Worm (Caenorhabditis elegans): ENCODE results near the gene nas-31.

The nas-31 gene

DNA sequence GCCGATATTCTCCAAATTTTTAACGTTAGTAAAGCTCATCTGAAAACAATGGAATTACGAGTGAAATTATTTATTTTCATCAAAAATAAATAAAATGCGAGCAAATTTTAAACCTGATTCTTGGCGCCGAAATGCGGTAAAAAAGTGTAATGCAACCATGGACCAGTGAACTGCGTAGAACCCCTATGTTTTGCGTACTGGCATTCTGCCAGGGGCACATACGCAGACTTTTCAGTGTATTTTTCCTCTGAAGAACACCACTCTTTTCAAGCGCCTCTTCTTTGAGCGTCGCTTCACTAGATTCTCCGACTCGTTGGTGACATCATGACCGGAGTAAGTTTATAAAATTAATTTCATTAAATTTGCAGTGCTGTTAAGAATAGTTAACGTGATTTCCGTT lies 43.9 kb upstream of the nas-31 start, which contains the start of the genes ctf-4 and eef-1G (continued):
- TF ChIP-seq lsy-12 (tag; optimal IDR thresholded peaks at IDR 0.05) (peak; percentile 93), jun-1 (tag; optimal IDR thresholded peaks at IDR 0.05) (peak; percentile 90), ceh-82 (tag; optimal IDR thresholded peaks at IDR 0.05) (peak; percentile 80), elt-3 (tag; optimal IDR thresholded peaks at IDR 0.05) (peak in 1 of 3 experiments; percentile 52), ceh-28 (tag; optimal IDR thresholded peaks at IDR 0.05) (peak; percentile 82), eor-1 (tag; optimal IDR thresholded peaks at IDR 0.05) (no peak), lin-39 (tag; optimal IDR thresholded peaks at IDR 0.05) (peak; percentile 96), mdl-1 (tag; optimal IDR thresholded peaks at IDR 0.05) (peak; percentile 3), ztf-4 (tag; optimal IDR thresholded peaks at IDR 0.05) (peak; percentile 71), ZK546.5 (tag; optimal IDR thresholded peaks at IDR 0.05) (no peak), tbx-2 (tag; optimal IDR thresholded peaks at IDR 0.05) (peak; percentile 88), ama-1 (optimal IDR thresholded peaks at IDR 0.05) (peak; percentile 61), snpc-4 (tag; optimal IDR thresholded peaks at IDR 0.05) (peak; percentile 93), fos-1 (tag; optimal IDR thresholded peaks at IDR 0.05) (peak; percentile 72), elt-1 (tag; optimal IDR thresholded peaks at IDR 0.05) (peak; percentile 70), fkh-10 (GFP tag; optimal IDR thresholded peaks at IDR 0.05) (peak; percentile 62), nhr-67 (tag; optimal IDR thresholded peaks at IDR 0.05) (peak; percentile 39), nhr-25 (tag; optimal IDR thresholded peaks at IDR 0.05) (peak; percentile 99), ceh-16 (tag; optimal IDR thresholded peaks at IDR 0.05) (no peak), daf-12 (tag; optimal IDR thresholded peaks at IDR 0.05) (no peak), unc-62 (GFP tag; optimal IDR thresholded peaks at IDR 0.05) (peak; percentile 77), skn-1 (tag; optimal IDR thresholded peaks at IDR 0.05) (peak; percentile 88), aly-2 (tag; optimal IDR thresholded peaks at IDR 0.05) (no peak), nhr-11 (tag; optimal IDR thresholded peaks at IDR 0.05) (peak; percentile 91), ceh-9 (tag; optimal IDR thresholded peaks at IDR 0.05) (no peak), nhr-77 (tag; optimal IDR thresholded peaks at IDR 0.05) (peak; percentile 68)

DNA sequence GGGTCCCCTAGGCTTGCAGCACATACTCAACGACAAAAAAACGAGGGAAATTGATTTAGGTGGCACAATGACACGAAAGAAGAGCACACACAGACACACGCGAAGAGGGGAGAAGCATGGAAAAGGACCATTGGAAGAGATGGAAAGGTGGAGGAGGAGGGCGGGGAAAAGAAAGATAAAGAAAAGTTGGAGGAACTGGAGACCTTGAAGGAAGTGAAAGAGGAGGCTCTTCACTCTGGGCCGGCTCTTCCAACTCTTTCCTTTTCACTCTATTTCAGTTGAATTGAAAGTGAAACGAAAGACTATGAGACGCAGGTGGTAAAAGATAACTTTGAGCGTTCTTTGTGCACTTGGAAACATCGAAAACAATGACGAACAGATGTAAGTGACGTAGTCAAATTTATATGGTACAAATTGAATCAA lies 39.8 kb upstream of the nas-31 start:
- TF ChIP-seq eor-1 (tag; optimal IDR thresholded peaks at IDR 0.05) (no peak), nhr-11 (tag; optimal IDR thresholded peaks at IDR 0.05) (peak; percentile 51), pha-4 (tag; optimal IDR thresholded peaks at IDR 0.05) (peak; percentile 34), ceh-28 (tag; optimal IDR thresholded peaks at IDR 0.05) (peak; percentile 32), nfya-1 (tag; optimal IDR thresholded peaks at IDR 0.05; ENCODE audit: insufficient read depth) (peak; percentile 73), elt-1 (tag; optimal IDR thresholded peaks at IDR 0.05) (no peak), jun-1 (tag; optimal IDR thresholded peaks at IDR 0.05) (peak; percentile 52), lsy-12 (tag; optimal IDR thresholded peaks at IDR 0.05) (peak; percentile 43), nhr-43 (tag; optimal IDR thresholded peaks at IDR 0.05; ENCODE audit: poor library complexity, severe bottlenecking) (no peak), ceh-9 (tag; optimal IDR thresholded peaks at IDR 0.05) (no peak), fkh-10 (GFP tag; optimal IDR thresholded peaks at IDR 0.05) (peak; percentile 67), elt-2 (tag; optimal IDR thresholded peaks at IDR 0.05) (peak; percentile 27), lin-39 (tag; optimal IDR thresholded peaks at IDR 0.05) (peak; percentile 56), pqm-1 (tag; optimal IDR thresholded peaks at IDR 0.05) (peak; percentile 20), tbx-2 (tag; optimal IDR thresholded peaks at IDR 0.05) (peak; percentile 59), egl-5 (tag; optimal IDR thresholded peaks at IDR 0.05) (peak; percentile 76), hmg-11 (tag; optimal IDR thresholded peaks at IDR 0.05) (peak; percentile 81), snpc-4 (tag; optimal IDR thresholded peaks at IDR 0.05) (peak; percentile 42), ama-1 (optimal IDR thresholded peaks at IDR 0.05) (peak; percentile 60)

ce11 chrV:10960544-10960943 lies 38.9 kb upstream of the nas-31 start, which contains the start of gene vps-36:
Gene vps-36, minus strand, starts transcription at chrV:10960669.
- TF ChIP-seq aly-2 (tag; optimal IDR thresholded peaks at IDR 0.05) (no peak), tbx-2 (tag; optimal IDR thresholded peaks at IDR 0.05) (no peak), ceh-9 (tag; optimal IDR thresholded peaks at IDR 0.05) (no peak), unc-62 (GFP tag; optimal IDR thresholded peaks at IDR 0.05) (no peak), nhr-12 (tag; optimal IDR thresholded peaks at IDR 0.05) (no peak), ceh-82 (tag; optimal IDR thresholded peaks at IDR 0.05) (no peak), elt-2 (tag; optimal IDR thresholded peaks at IDR 0.05) (peak; percentile 65), nhr-43 (tag; optimal IDR thresholded peaks at IDR 0.05; ENCODE audit: poor library complexity, severe bottlenecking) (no peak), egl-27 (tag; optimal IDR thresholded peaks at IDR 0.05) (no peak), unc-39 (tag; optimal IDR thresholded peaks at IDR 0.05) (no peak), mdl-1 (tag; optimal IDR thresholded peaks at IDR 0.05) (no peak), pqm-1 (tag; optimal IDR thresholded peaks at IDR 0.05) (peak; percentile 59), pha-4 (tag; optimal IDR thresholded peaks at IDR 0.05) (peak; percentile 74), nhr-23 (tag; optimal IDR thresholded peaks at IDR 0.05) (no peak), nhr-76 (tag; optimal IDR thresholded peaks at IDR 0.05) (no peak), ceh-16 (tag; optimal IDR thresholded peaks at IDR 0.05) (no peak), ZK546.5 (tag; optimal IDR thresholded peaks at IDR 0.05) (no peak), lsy-12 (tag; optimal IDR thresholded peaks at IDR 0.05) (no peak), ztf-4 (tag; optimal IDR thresholded peaks at IDR 0.05) (no peak), ztf-11 (tag; optimal IDR thresholded peaks at IDR 0.05) (no peak), zag-1 (tag; optimal IDR thresholded peaks at IDR 0.05) (no peak), lin-15B (tag; optimal IDR thresholded peaks at IDR 0.05) (peak; percentile 21)
